Worm (Caenorhabditis elegans) whole organism, L1 larva: Measurements from ENCODE around the gene K07H8.11.
A peak's percentile ranks its signal among the peaks of the same experiment; 100 is the strongest.

Experiments
- ama-1 ChIP-seq: fragments of 150-350 bp; optimal IDR thresholded peaks from 2 replicates; lab custom pipeline; 2014
- blmp-1 ChIP-seq: fragments of 150-350 bp; optimal IDR thresholded peaks from 2 replicates; lab custom pipeline; 2014; ENCODE audit warnings: missing biosample characterization, missing genetic modification characterization
- ces-1 ChIP-seq: fragments of 150-350 bp; optimal IDR thresholded peaks from 2 replicates; lab custom pipeline; 2014; ENCODE audit warnings: missing biosample characterization, missing genetic modification reagents, missing genetic modification characterization
- efl-3 ChIP-seq: fragments of 200-800 bp; sonication (Bioruptor generic); optimal IDR thresholded peaks from 2 replicates; lab custom pipeline; 2018; ENCODE audit warnings: mild to moderate bottlenecking, missing genetic modification characterization, missing compliant biosample characterization
- fkh-10 ChIP-seq: sonication (generic microtip); optimal IDR thresholded peaks from 2 replicates; lab custom pipeline; 2017; ENCODE audit warnings: missing biosample characterization, missing genetic modification reagents, missing genetic modification characterization
- isw-1 ChIP-seq: fragments of 200-800 bp; sonication (Bioruptor generic); IDR thresholded peaks from 2 replicates; pipeline ENCODE4 v1.3.6; 2022; ENCODE audit warnings: missing genetic modification characterization, missing compliant biosample characterization
- jun-1 ChIP-seq: fragments of 150-350 bp; optimal IDR thresholded peaks from 2 replicates; lab custom pipeline; 2014; ENCODE audit warnings: missing biosample characterization, missing genetic modification reagents, missing genetic modification characterization
- lin-13 ChIP-seq: fragments of 150-350 bp; optimal IDR thresholded peaks from 2 replicates; lab custom pipeline; 2014; ENCODE audit warnings: missing biosample characterization, missing genetic modification reagents, missing genetic modification characterization
- nhr-90 ChIP-seq: sonication (generic microtip); optimal IDR thresholded peaks from 2 replicates; lab custom pipeline; 2016; ENCODE audit warnings: mild to moderate bottlenecking, missing genetic modification characterization, missing compliant biosample characterization; ENCODE audit not compliant: poor library complexity
- snpc-4 ChIP-seq: fragments of 150-350 bp; optimal IDR thresholded peaks from 2 replicates; lab custom pipeline; 2014; ENCODE audit warnings: missing biosample characterization, missing genetic modification characterization
- tlp-1 ChIP-seq: fragments of 150-350 bp; optimal IDR thresholded peaks from 2 replicates; lab custom pipeline; 2014; ENCODE audit warnings: missing biosample characterization, missing genetic modification characterization
- unc-130 ChIP-seq: fragments of 150-350 bp; optimal IDR thresholded peaks from 2 replicates; lab custom pipeline; 2017; ENCODE audit warnings: missing biosample characterization, missing genetic modification characterization, inconsistent platforms
- ztf-11 ChIP-seq, 2 experiments: sonication (generic microtip); optimal IDR thresholded peaks; 2 replicates each; lab custom pipeline; 2016 to 2017; ENCODE audit warnings: missing genetic modification characterization in 2 of 2, missing biosample characterization in 1 of 2, missing compliant biosample characterization in 1 of 2

DNA sequence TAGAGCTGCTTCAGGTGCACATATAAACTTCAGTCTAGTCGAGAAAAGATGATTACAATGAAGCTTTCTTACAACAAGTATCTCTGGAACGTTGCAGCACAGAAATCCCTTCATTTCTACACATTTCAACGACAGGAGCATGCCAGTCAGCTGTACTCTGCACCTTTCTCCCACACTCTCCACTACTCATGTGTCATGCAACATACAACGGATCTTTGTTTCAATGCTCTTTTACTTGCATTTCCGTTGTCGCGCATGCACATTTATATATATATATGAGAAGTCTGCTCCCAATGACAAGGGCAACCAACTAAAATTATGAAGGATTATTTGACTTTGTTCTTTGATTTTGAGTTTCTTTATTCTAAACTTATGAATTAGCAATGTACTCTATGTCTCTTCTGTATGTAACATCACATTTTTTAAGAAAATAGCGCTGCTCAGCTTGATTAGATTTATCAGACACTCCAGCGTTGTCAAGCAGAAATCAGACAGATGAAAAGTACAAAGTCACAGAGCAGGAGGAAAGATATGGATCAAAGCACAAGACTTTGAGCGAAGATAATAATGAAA, 39.9 kb downstream of the K07H8.11 start:
- no peak for TF ChIP-seq efl-3
- no peak for TF ChIP-seq tlp-1 (tag; lab: Kevin White, UChicago)
- no peak for TF ChIP-seq snpc-4 (tag; lab: Kevin White, UChicago)
- no peak for TF ChIP-seq isw-1 (GFP tag; lab: Robert Waterston, UW)
- TF ChIP-seq nhr-90 (tag; lab: Kevin White, UChicago) = no peak
- no peak for TF ChIP-seq unc-130
- no peak for TF ChIP-seq jun-1 (tag; lab: Kevin White, UChicago)
- TF ChIP-seq ama-1 (lab: Kevin White, UChicago) = no peak
- no peak for TF ChIP-seq blmp-1
- no peak for TF ChIP-seq ztf-11 (tag; optimal IDR thresholded peaks at IDR 0.05; lab: Kevin White, UChicago)
- no peak for TF ChIP-seq ces-1
- TF ChIP-seq fkh-10 (GFP tag; lab: Kevin White, UChicago) = peak; percentile 1
- TF ChIP-seq lin-13 (GFP tag; lab: Kevin White, UChicago) = no peak
